Worm (Caenorhabditis elegans) whole organism, L2 larva: ENCODE results near the gene dhhc-4.
A peak's percentile ranks its signal among the peaks of the same experiment; 100 is the strongest.

Experiments
- C34F6.9 ChIP-seq: fragments of 150-350 bp; optimal IDR thresholded peaks from 2 replicates; lab custom pipeline; 2014; ENCODE audit warnings: missing biosample characterization, missing genetic modification characterization
- F13H6.1 ChIP-seq: sonication (generic microtip); optimal IDR thresholded peaks from 2 replicates; lab custom pipeline; 2016; ENCODE audit warnings: missing genetic modification characterization, missing compliant biosample characterization
- Y55F3AM.14 ChIP-seq: fragments of 200-800 bp; sonication (Bioruptor generic); optimal IDR thresholded peaks from 2 replicates; lab custom pipeline; 2018; ENCODE audit warnings: mild to moderate bottlenecking, missing genetic modification characterization, missing compliant biosample characterization
- ZK546.5 ChIP-seq: sonication (generic microtip); optimal IDR thresholded peaks from 2 replicates; lab custom pipeline; 2017; ENCODE audit warnings: missing biosample characterization, missing genetic modification characterization
- alr-1 ChIP-seq: fragments of 150-350 bp; optimal IDR thresholded peaks from 2 replicates; lab custom pipeline; 2014; ENCODE audit warnings: missing biosample characterization, missing genetic modification characterization
- aly-2 ChIP-seq: fragments of 150-350 bp; optimal IDR thresholded peaks from 2 replicates; lab custom pipeline; 2014; ENCODE audit warnings: missing biosample characterization, missing genetic modification characterization
- ama-1 ChIP-seq: fragments of 150-350 bp; optimal IDR thresholded peaks from 2 replicates; lab custom pipeline; 2018; ENCODE audit warnings: inconsistent platforms
- blmp-1 ChIP-seq: sonication (generic microtip); optimal IDR thresholded peaks from 2 replicates; lab custom pipeline; 2017; ENCODE audit warnings: missing genetic modification characterization, mild to moderate bottlenecking, missing compliant biosample characterization, antibody characterized with exemption, moderate library complexity; ENCODE audit not compliant: insufficient read depth
- ceh-16 ChIP-seq: fragments of 150-350 bp; optimal IDR thresholded peaks from 2 replicates; lab custom pipeline; 2014; ENCODE audit warnings: missing biosample characterization, missing genetic modification characterization
- ceh-82 ChIP-seq: fragments of 150-350 bp; optimal IDR thresholded peaks from 2 replicates; lab custom pipeline; 2014; ENCODE audit warnings: missing biosample characterization, missing genetic modification characterization
- crh-2 ChIP-seq: sonication (generic microtip); optimal IDR thresholded peaks from 2 replicates; lab custom pipeline; 2017; ENCODE audit warnings: missing biosample characterization, missing genetic modification characterization
- dmd-4 ChIP-seq: sonication (generic microtip); optimal IDR thresholded peaks from 2 replicates; lab custom pipeline; 2017; ENCODE audit warnings: missing biosample characterization, missing genetic modification characterization
- egl-27 ChIP-seq: sonication (generic microtip); optimal IDR thresholded peaks from 3 replicates; lab custom pipeline; 2017; ENCODE audit warnings: missing biosample characterization, missing genetic modification reagents, missing genetic modification characterization
- elt-1 ChIP-seq: fragments of 150-350 bp; optimal IDR thresholded peaks from 2 replicates; lab custom pipeline; 2014; ENCODE audit warnings: missing biosample characterization, missing genetic modification characterization
- elt-3 ChIP-seq: sonication (generic microtip); optimal IDR thresholded peaks from 2 replicates; lab custom pipeline; 2017; ENCODE audit warnings: missing biosample characterization, missing genetic modification characterization
- fos-1 ChIP-seq: fragments of 150-350 bp; optimal IDR thresholded peaks from 2 replicates; lab custom pipeline; 2014; ENCODE audit warnings: missing biosample characterization, missing genetic modification characterization
- gmeb-1 ChIP-seq: fragments of 150-350 bp; optimal IDR thresholded peaks from 2 replicates; lab custom pipeline; 2014; ENCODE audit warnings: missing biosample characterization, missing genetic modification characterization
- lin-11 ChIP-seq: fragments of 150-350 bp; sonication (generic microtip); optimal IDR thresholded peaks from 2 replicates; lab custom pipeline; 2014; ENCODE audit warnings: missing biosample characterization, missing genetic modification characterization, inconsistent platforms, mixed read lengths
- lin-13 ChIP-seq: fragments of 150-350 bp; optimal IDR thresholded peaks from 2 replicates; lab custom pipeline; 2014; ENCODE audit warnings: missing biosample characterization, missing genetic modification reagents, missing genetic modification characterization
- lin-39 ChIP-seq: fragments of 150-350 bp; optimal IDR thresholded peaks from 2 replicates; lab custom pipeline; 2014; ENCODE audit warnings: missing biosample characterization, missing genetic modification reagents, missing genetic modification characterization
- lsy-2 ChIP-seq, 2 experiments: fragments of 150-350 bp in 1 of 2; sonication (generic microtip) in 1 of 2; optimal IDR thresholded peaks; 2 replicates each; lab custom pipeline; 2014 to 2017; ENCODE audit warnings: missing biosample characterization in 2 of 2, missing genetic modification characterization in 2 of 2
- mab-5 ChIP-seq: fragments of 150-350 bp; optimal IDR thresholded peaks from 2 replicates; lab custom pipeline; 2014; ENCODE audit warnings: missing biosample characterization, missing genetic modification characterization
- mbf-1 ChIP-seq: sonication (generic microtip); optimal IDR thresholded peaks from 2 replicates; lab custom pipeline; 2017; ENCODE audit warnings: missing biosample characterization, missing genetic modification characterization
- mdl-1 ChIP-seq, 2 experiments: fragments of 150-350 bp in 1 of 2; sonication (generic microtip) in 1 of 2; optimal IDR thresholded peaks; 2 replicates each; lab custom pipeline; 2017; ENCODE audit warnings: missing biosample characterization in 2 of 2, missing genetic modification characterization in 2 of 2
- nhr-10 ChIP-seq: sonication (generic microtip); optimal IDR thresholded peaks from 2 replicates; lab custom pipeline; 2017; ENCODE audit warnings: missing biosample characterization, missing genetic modification characterization
- nhr-11 ChIP-seq: fragments of 150-350 bp; optimal IDR thresholded peaks from 2 replicates; lab custom pipeline; 2014; ENCODE audit warnings: missing biosample characterization, missing genetic modification characterization
- nhr-12 ChIP-seq: fragments of 150-350 bp; optimal IDR thresholded peaks from 2 replicates; lab custom pipeline; 2014; ENCODE audit warnings: missing biosample characterization, missing genetic modification characterization
- nhr-129 ChIP-seq: fragments of 150-350 bp; optimal IDR thresholded peaks from 2 replicates; lab custom pipeline; 2014; ENCODE audit warnings: missing biosample characterization, missing genetic modification characterization
- nhr-21 ChIP-seq: fragments of 150-350 bp; optimal IDR thresholded peaks from 2 replicates; lab custom pipeline; 2014; ENCODE audit warnings: missing biosample characterization, missing genetic modification characterization
- nhr-23 ChIP-seq: fragments of 150-350 bp; optimal IDR thresholded peaks from 2 replicates; lab custom pipeline; 2014; ENCODE audit warnings: missing biosample characterization, missing genetic modification reagents, missing genetic modification characterization
- nhr-237 ChIP-seq: fragments of 150-350 bp; optimal IDR thresholded peaks from 2 replicates; lab custom pipeline; 2014; ENCODE audit warnings: missing biosample characterization, missing genetic modification characterization
- nhr-25 ChIP-seq: fragments of 150-350 bp; sonication (generic microtip); optimal IDR thresholded peaks from 3 replicates; lab custom pipeline; 2014; ENCODE audit warnings: missing biosample characterization, missing genetic modification characterization
- nhr-6 ChIP-seq: fragments of 150-350 bp; optimal IDR thresholded peaks from 2 replicates; lab custom pipeline; 2014; ENCODE audit warnings: missing biosample characterization, missing genetic modification characterization
- nhr-77 ChIP-seq: fragments of 150-350 bp; optimal IDR thresholded peaks from 2 replicates; lab custom pipeline; 2014; ENCODE audit warnings: missing biosample characterization, missing genetic modification characterization
- peb-1 ChIP-seq: fragments of 150-350 bp; optimal IDR thresholded peaks from 2 replicates; lab custom pipeline; 2014; ENCODE audit warnings: missing biosample characterization, missing genetic modification characterization
- sem-4 ChIP-seq: fragments of 150-350 bp; optimal IDR thresholded peaks from 2 replicates; lab custom pipeline; 2014; ENCODE audit warnings: missing biosample characterization, missing genetic modification reagents, missing genetic modification characterization
- skn-1 ChIP-seq: sonication (generic microtip); optimal IDR thresholded peaks from 2 replicates; lab custom pipeline; 2017; ENCODE audit warnings: missing biosample characterization, missing genetic modification characterization
- sma-3 ChIP-seq: sonication (generic microtip); optimal IDR thresholded peaks from 2 replicates; lab custom pipeline; 2016; ENCODE audit warnings: missing genetic modification reagents, missing genetic modification characterization, missing compliant biosample characterization
- sma-9 ChIP-seq, 2 experiments: fragments of 150-350 bp in 1 of 2; sonication (generic microtip) in 1 of 2; optimal IDR thresholded peaks; 2 replicates each; lab custom pipeline; 2014 to 2016; ENCODE audit warnings: missing genetic modification characterization in 2 of 2, mild to moderate bottlenecking in 1 of 2, missing biosample characterization in 1 of 2, missing compliant biosample characterization in 1 of 2, missing genetic modification reagents in 1 of 2, moderate library complexity in 1 of 2
- unc-39 ChIP-seq: fragments of 150-350 bp; optimal IDR thresholded peaks from 2 replicates; lab custom pipeline; 2014; ENCODE audit warnings: missing biosample characterization, missing genetic modification characterization
- unc-55 ChIP-seq: fragments of 150-350 bp; sonication (generic microtip); optimal IDR thresholded peaks from 3 replicates; lab custom pipeline; 2014; ENCODE audit warnings: missing biosample characterization, missing genetic modification reagents, missing genetic modification characterization
- unc-62 ChIP-seq: fragments of 150-350 bp; optimal IDR thresholded peaks from 2 replicates; lab custom pipeline; 2014; ENCODE audit warnings: missing biosample characterization, missing genetic modification reagents, missing genetic modification characterization
- zag-1 ChIP-seq: fragments of 150-350 bp; optimal IDR thresholded peaks from 2 replicates; lab custom pipeline; 2014; ENCODE audit warnings: missing biosample characterization, missing genetic modification characterization
- ztf-1 ChIP-seq: fragments of 200-800 bp; sonication (Bioruptor generic); conservative IDR thresholded peaks from 2 replicates; pipeline ENCODE4 v1.3.6; 2022; ENCODE audit warnings: missing genetic modification characterization, missing compliant biosample characterization
- ztf-11 ChIP-seq: sonication (generic microtip); optimal IDR thresholded peaks from 2 replicates; lab custom pipeline; 2017; ENCODE audit warnings: missing biosample characterization, missing genetic modification characterization
- ztf-4 ChIP-seq: fragments of 150-350 bp; optimal IDR thresholded peaks from 2 replicates; lab custom pipeline; 2014; ENCODE audit warnings: missing biosample characterization, missing genetic modification characterization

dhhc-4 gene

ce11 chrIII:9827163-9827951 is 40.2 kb downstream of the dhhc-4 start, which contains the start of the genes ZK632.10 and ZK632.11:
TSS of gene ZK632.10 (minus strand) at chrIII:9827722.
TSS of gene ZK632.11 (plus strand) at chrIII:9827915.
- TF ChIP-seq ZK546.5 (tag; lab: Kevin White, UChicago) (no peak), nhr-10 (tag; lab: Kevin White, UChicago) (no peak), elt-1 (tag; lab: Kevin White, UChicago) (no peak), sma-3 (GFP tag; lab: Kevin White, UChicago) (peak; percentile 36), lsy-2 (tag; optimal IDR thresholded peaks at IDR 0.05; lab: Kevin White, UChicago) (peak; percentile 86 to 99), lin-11 (tag; lab: Kevin White, UChicago) (no peak), ama-1 (lab: Kevin White, UChicago) (no peak), egl-27 (tag; lab: Kevin White, UChicago) (peak; percentile 7), unc-62 (no peak), gmeb-1 (peak; percentile 25), mab-5 (tag; lab: Kevin White, UChicago) (no peak), blmp-1 (tag; lab: Kevin White, UChicago) (no peak), ztf-11 (tag; lab: Kevin White, UChicago) (no peak), lin-13 (GFP tag; lab: Kevin White, UChicago) (peak; percentile 61), fos-1 (tag; lab: Kevin White, UChicago) (peak; percentile 33), nhr-23 (tag; lab: Kevin White, UChicago) (no peak), nhr-25 (tag; lab: Kevin White, UChicago) (peak; percentile 9), ztf-4 (tag; lab: Kevin White, UChicago) (peak; percentile 16), unc-39 (tag; lab: Kevin White, UChicago) (no peak), nhr-237 (no peak), ztf-1 (no peak), dmd-4 (tag; lab: Kevin White, UChicago) (no peak), elt-3 (tag; lab: Kevin White, UChicago) (no peak), crh-2 (peak; percentile 30), mbf-1 (tag; lab: Kevin White, UChicago) (no peak), unc-55 (GFP tag; lab: Kevin White, UChicago) (peak; percentile 93), C34F6.9 (tag; lab: Kevin White, UChicago) (peak; percentile 81), nhr-21 (tag; lab: Kevin White, UChicago) (no peak), nhr-129 (tag; lab: Kevin White, UChicago) (peak; percentile 44), nhr-6 (tag; lab: Kevin White, UChicago) (no peak)

- peak; percentile 23 for TF ChIP-seq gmeb-1
- TF ChIP-seq F13H6.1: peak; percentile 61
- no peak for TF ChIP-seq nhr-11 (tag; lab: Kevin White, UChicago)
- peak; percentile 3 for TF ChIP-seq fos-1 (tag; lab: Kevin White, UChicago)
- no peak for TF ChIP-seq alr-1
- TF ChIP-seq mab-5 (tag; lab: Kevin White, UChicago): peak; percentile 32
- TF ChIP-seq lin-11 (tag; lab: Kevin White, UChicago): no peak
- TF ChIP-seq elt-1 (tag; lab: Kevin White, UChicago): no peak
- TF ChIP-seq Y55F3AM.14 (GFP tag; lab: Kevin White, UChicago): peak; percentile 82
- no peak for TF ChIP-seq ztf-1
- TF ChIP-seq nhr-237: no peak
- no peak for TF ChIP-seq nhr-12 (tag; lab: Kevin White, UChicago)
- TF ChIP-seq peb-1 (tag; lab: Kevin White, UChicago): no peak
- TF ChIP-seq elt-3 (tag; lab: Kevin White, UChicago): no peak
- TF ChIP-seq ztf-11 (tag; lab: Kevin White, UChicago): no peak
- no peak for TF ChIP-seq blmp-1 (tag; lab: Kevin White, UChicago)
- peak; percentile 34 for TF ChIP-seq unc-55 (GFP tag; lab: Kevin White, UChicago)
- peak; percentile 68 for TF ChIP-seq crh-2
- peak; percentile 52 for TF ChIP-seq sma-9 (GFP tag; optimal IDR thresholded peaks at IDR 0.05; lab: Kevin White, UChicago)
- no peak for TF ChIP-seq sma-9 (tag; optimal IDR thresholded peaks at IDR 0.05; lab: Kevin White, UChicago)
- TF ChIP-seq ama-1 (lab: Kevin White, UChicago): peak; percentile 93
- TF ChIP-seq nhr-6 (tag; lab: Kevin White, UChicago): no peak
- no peak for TF ChIP-seq nhr-23 (tag; lab: Kevin White, UChicago)
- no peak for TF ChIP-seq unc-62
- TF ChIP-seq aly-2 (tag; lab: Kevin White, UChicago): no peak
- peak; percentile 65 for TF ChIP-seq ztf-4 (tag; lab: Kevin White, UChicago)
- TF ChIP-seq nhr-129 (tag; lab: Kevin White, UChicago): peak; percentile 83
- no peak for TF ChIP-seq egl-27 (tag; lab: Kevin White, UChicago)
- TF ChIP-seq mbf-1 (tag; lab: Kevin White, UChicago): no peak
- no peak for TF ChIP-seq nhr-77 (tag; lab: Kevin White, UChicago)
- no peak for TF ChIP-seq ceh-16 (tag; lab: Kevin White, UChicago)
- no peak for TF ChIP-seq nhr-25 (tag; lab: Kevin White, UChicago)
- TF ChIP-seq nhr-21 (tag; lab: Kevin White, UChicago): no peak
- TF ChIP-seq lin-39 (tag; lab: Kevin White, UChicago): no peak
- TF ChIP-seq mdl-1 (tag; optimal IDR thresholded peaks at IDR 0.05; lab: Kevin White, UChicago): peak in 1 of 2 experiments; percentile 46
- TF ChIP-seq sem-4 (tag; lab: Kevin White, UChicago): peak; percentile 6
- TF ChIP-seq lin-13 (GFP tag; lab: Kevin White, UChicago): peak; percentile 18
- no peak for TF ChIP-seq ceh-82 (tag; lab: Kevin White, UChicago)
- no peak for TF ChIP-seq zag-1 (tag; lab: Kevin White, UChicago)
- no peak for TF ChIP-seq nhr-10 (tag; lab: Kevin White, UChicago)
- TF ChIP-seq sma-3 (GFP tag; lab: Kevin White, UChicago): peak; percentile 46
- no peak for TF ChIP-seq skn-1 (tag; lab: Kevin White, UChicago)
These were observed 41.6 kb downstream of the dhhc-4 start for ce11 chrIII:9826005-9826404.
